Worm (Caenorhabditis elegans): Measurements from ENCODE around the gene txdc-9.
A peak's percentile ranks its signal among the peaks of the same experiment; 100 is the strongest.

The txdc-9 gene

DNA sequence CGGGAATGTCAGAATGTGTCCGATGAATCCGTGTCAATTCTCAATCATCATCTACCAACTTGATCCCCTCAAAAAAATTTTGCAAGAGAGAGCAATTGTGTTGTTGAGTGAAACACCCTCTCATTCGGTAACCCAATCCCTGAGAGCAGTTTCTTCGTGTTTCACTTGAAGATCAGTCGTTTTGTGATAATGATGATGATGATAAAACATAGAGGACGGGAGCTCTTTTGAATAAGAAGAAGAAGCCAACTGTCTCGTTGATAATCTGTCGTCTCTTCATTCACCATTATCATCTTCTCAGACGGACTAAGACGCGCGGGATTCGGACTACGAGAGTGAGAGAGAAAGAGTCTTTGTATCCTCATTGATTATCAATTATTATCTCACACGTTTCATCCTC is 26.9 kb upstream of the txdc-9 start:
- no peak for TF ChIP-seq T22C8.4 (GFP tag; IDR thresholded peaks at IDR 0.05)
- no peak for TF ChIP-seq klf-2 (GFP tag; conservative IDR thresholded peaks at IDR 0.05)
- no peak for TF ChIP-seq cog-1 (tag; optimal IDR thresholded peaks at IDR 0.05)
- TF ChIP-seq flt-1 (GFP tag; IDR thresholded peaks at IDR 0.05), result no peak
- no peak for TF ChIP-seq tab-1 (GFP tag; IDR thresholded peaks at IDR 0.05)
- TF ChIP-seq ref-1 (GFP tag; conservative IDR thresholded peaks at IDR 0.05), result no peak
- TF ChIP-seq ztf-29 (GFP tag; IDR thresholded peaks at IDR 0.05), result no peak
- no peak for TF ChIP-seq ztf-23 (GFP tag; IDR thresholded peaks at IDR 0.05)
- no peak for TF ChIP-seq med-1 (GFP tag; optimal IDR thresholded peaks at IDR 0.05; ENCODE audit: insufficient read depth)

ce11 chrIII:6406829-6407228 is 25.1 kb upstream of the txdc-9 start, which contains the start of gene let-756:
let-756 (plus strand) TSS chrIII:6407129.
- TF ChIP-seq T22C8.4 (GFP tag; IDR thresholded peaks at IDR 0.05), result no peak
- TF ChIP-seq flt-1 (GFP tag; IDR thresholded peaks at IDR 0.05), result no peak
- TF ChIP-seq klf-2 (GFP tag; conservative IDR thresholded peaks at IDR 0.05), result no peak
- TF ChIP-seq ref-1 (GFP tag; conservative IDR thresholded peaks at IDR 0.05), result no peak
- no peak for TF ChIP-seq cog-1 (tag; optimal IDR thresholded peaks at IDR 0.05)
- no peak for TF ChIP-seq ztf-23 (GFP tag; IDR thresholded peaks at IDR 0.05)
- TF ChIP-seq med-1 (GFP tag; optimal IDR thresholded peaks at IDR 0.05; ENCODE audit: insufficient read depth), result no peak
- TF ChIP-seq tab-1 (GFP tag; IDR thresholded peaks at IDR 0.05), result no peak
- no peak for TF ChIP-seq ztf-29 (GFP tag; IDR thresholded peaks at IDR 0.05)

ce11 chrIII:6411430-6411829 is 20.5 kb upstream of the txdc-9 start:
- TF ChIP-seq klf-2 (GFP tag; conservative IDR thresholded peaks at IDR 0.05), result no peak
- TF ChIP-seq ztf-29 (GFP tag; IDR thresholded peaks at IDR 0.05), result no peak
- no peak for TF ChIP-seq tab-1 (GFP tag; IDR thresholded peaks at IDR 0.05)
- no peak for TF ChIP-seq cog-1 (tag; optimal IDR thresholded peaks at IDR 0.05)
- no peak for TF ChIP-seq ztf-23 (GFP tag; IDR thresholded peaks at IDR 0.05)
- TF ChIP-seq ref-1 (GFP tag; conservative IDR thresholded peaks at IDR 0.05), result no peak
- no peak for TF ChIP-seq T22C8.4 (GFP tag; IDR thresholded peaks at IDR 0.05)
- no peak for TF ChIP-seq med-1 (GFP tag; optimal IDR thresholded peaks at IDR 0.05; ENCODE audit: insufficient read depth)
- TF ChIP-seq flt-1 (GFP tag; IDR thresholded peaks at IDR 0.05), result no peak

DNA sequence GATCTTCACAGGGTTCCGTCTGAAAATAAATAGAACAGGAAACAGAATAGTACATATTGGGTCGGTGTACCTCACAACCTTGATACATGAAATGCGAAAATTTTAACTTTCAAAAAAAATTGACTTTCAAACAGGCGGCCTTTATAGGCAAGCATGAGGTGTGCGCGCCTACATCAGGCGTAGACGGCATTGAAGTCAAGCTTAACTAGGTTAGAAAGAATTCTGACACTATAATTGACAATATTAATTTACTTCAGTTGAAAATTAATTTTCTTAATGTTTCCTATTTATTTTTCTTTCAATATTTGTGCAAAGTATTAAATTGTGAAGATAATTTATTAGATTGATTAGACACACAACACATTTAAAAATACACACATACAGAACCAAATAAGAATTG is 20.1 kb upstream of the txdc-9 start, which contains the start of gene C05D11.5:
C05D11.5 (minus strand) TSS at position 101 of the 400 bp plus-strand sequence.
- no peak for TF ChIP-seq med-1 (GFP tag; optimal IDR thresholded peaks at IDR 0.05; ENCODE audit: insufficient read depth)
- TF ChIP-seq tab-1 (GFP tag; IDR thresholded peaks at IDR 0.05), result no peak
- no peak for TF ChIP-seq ztf-29 (GFP tag; IDR thresholded peaks at IDR 0.05)
- no peak for TF ChIP-seq klf-2 (GFP tag; conservative IDR thresholded peaks at IDR 0.05)
- TF ChIP-seq ztf-23 (GFP tag; IDR thresholded peaks at IDR 0.05), result no peak
- no peak for TF ChIP-seq ref-1 (GFP tag; conservative IDR thresholded peaks at IDR 0.05)
- no peak for TF ChIP-seq T22C8.4 (GFP tag; IDR thresholded peaks at IDR 0.05)
- no peak for TF ChIP-seq cog-1 (tag; optimal IDR thresholded peaks at IDR 0.05)
- TF ChIP-seq flt-1 (GFP tag; IDR thresholded peaks at IDR 0.05), result no peak

DNA sequence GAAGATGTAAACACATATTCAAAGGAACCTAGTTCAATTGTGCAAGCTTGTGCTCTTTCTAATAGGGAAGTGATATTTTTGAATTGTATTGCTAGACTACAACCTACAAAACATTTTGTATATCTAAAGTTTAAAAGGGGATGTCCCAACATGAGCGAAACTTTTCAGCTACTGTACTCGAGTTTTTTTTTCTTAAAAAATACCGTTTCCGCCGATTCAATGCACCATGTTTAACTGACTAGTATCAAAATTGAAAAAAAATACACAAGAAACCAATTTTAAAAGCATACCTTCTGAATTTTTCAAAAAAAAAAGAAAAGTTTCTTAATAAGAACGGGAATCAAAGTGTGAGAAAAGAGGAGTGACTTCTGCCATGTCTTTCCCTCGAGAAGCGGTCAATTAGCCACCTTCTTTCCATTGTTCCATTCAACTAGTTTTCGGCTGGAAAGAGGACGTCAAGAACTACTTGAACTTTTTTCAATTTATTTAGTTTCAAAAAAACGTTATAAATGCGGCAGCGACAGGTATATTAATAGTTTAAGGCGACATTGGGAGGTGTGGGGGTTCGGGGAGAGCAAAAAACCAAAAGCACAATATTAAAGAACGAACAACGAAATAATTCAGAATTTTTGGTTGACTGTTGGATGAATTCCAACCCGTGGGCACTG is 16.5 kb upstream of the txdc-9 start, which contains the start of gene nas-4:
nas-4 (minus strand) TSS at position 351 of the 668 bp plus-strand sequence.
- no peak for TF ChIP-seq med-1 (GFP tag; optimal IDR thresholded peaks at IDR 0.05; ENCODE audit: insufficient read depth)
- no peak for TF ChIP-seq ztf-29 (GFP tag; IDR thresholded peaks at IDR 0.05)
- no peak for TF ChIP-seq ref-1 (GFP tag; conservative IDR thresholded peaks at IDR 0.05)
- no peak for TF ChIP-seq flt-1 (GFP tag; IDR thresholded peaks at IDR 0.05)

DNA sequence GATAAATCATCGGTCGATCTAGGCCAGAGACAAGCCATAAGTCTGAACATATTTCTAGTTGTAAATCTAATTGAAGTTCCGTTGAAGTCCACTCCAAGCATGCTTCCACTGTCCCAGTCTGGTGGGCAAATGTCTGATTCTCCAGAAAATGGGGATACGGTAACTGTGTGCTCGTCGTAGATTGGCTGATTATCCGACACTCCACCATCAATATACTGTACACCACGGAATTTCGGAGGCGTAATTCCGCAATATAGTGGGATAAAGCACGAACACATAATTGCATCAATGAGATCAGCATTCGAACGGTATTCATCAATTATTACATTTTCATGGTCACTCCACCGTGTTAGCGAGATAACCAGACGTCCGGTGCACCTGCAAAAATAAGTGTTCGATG is 13.7 kb upstream of the txdc-9 start:
- TF ChIP-seq ztf-29 (GFP tag; IDR thresholded peaks at IDR 0.05), result no peak

DNA sequence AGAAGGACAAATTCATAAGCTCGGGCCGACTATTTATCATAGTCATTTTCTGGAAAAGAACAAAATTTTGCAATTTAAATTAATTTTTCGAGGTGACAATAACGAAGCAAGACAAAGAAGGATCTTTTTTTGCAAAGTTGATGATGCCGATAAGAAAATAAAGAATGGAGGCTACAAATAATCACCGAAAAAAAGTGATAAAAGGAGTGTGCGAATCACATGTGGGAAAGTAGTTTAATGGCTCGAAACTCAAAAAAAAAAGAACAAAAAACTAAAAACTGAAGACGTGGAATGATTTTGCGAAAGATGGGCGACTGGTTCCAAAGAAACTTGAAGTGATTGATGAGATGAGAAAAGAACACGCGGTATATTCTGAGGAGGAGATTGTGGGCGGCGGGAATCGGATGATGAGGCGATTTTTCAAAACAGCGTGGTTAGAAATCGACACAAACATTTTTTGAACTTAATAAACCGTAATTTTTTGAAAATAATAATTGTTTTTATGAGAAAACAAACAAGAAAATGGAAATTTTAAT is 12.5 kb upstream of the txdc-9 start, which contains the start of gene atgl-1:
atgl-1 (minus strand) TSS at position 51 of the 536 bp plus-strand sequence.
- no peak for TF ChIP-seq ztf-23 (GFP tag; IDR thresholded peaks at IDR 0.05)
- no peak for TF ChIP-seq flt-1 (GFP tag; IDR thresholded peaks at IDR 0.05)
- no peak for TF ChIP-seq T22C8.4 (GFP tag; IDR thresholded peaks at IDR 0.05)
- TF ChIP-seq ref-1 (GFP tag; conservative IDR thresholded peaks at IDR 0.05), result no peak
- TF ChIP-seq cog-1 (tag; optimal IDR thresholded peaks at IDR 0.05), result no peak
- TF ChIP-seq med-1 (GFP tag; optimal IDR thresholded peaks at IDR 0.05; ENCODE audit: insufficient read depth), result no peak
- TF ChIP-seq ztf-29 (GFP tag; IDR thresholded peaks at IDR 0.05), result no peak
- TF ChIP-seq tab-1 (GFP tag; IDR thresholded peaks at IDR 0.05), result no peak
- TF ChIP-seq klf-2 (GFP tag; conservative IDR thresholded peaks at IDR 0.05), result no peak

DNA sequence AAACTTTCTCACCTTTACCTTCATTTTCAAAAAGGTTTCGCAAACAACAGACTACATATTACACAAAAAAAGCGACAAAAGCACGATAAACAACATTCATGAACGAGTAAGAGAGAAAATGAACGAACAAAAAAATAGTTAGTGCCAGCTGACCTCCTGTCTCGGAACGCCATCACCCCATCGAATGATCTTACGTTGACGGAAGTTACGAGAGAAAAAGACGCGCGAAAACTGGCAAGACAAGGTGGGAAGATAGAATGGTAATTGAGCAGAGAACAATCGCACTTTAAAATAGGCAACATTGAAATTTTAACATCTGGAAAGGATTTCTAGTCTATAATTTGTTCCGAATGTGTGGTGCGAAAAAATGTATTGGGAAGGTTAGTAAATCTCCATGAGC is 11.8 kb upstream of the txdc-9 start:
- no peak for TF ChIP-seq ztf-23 (GFP tag; IDR thresholded peaks at IDR 0.05)
- no peak for TF ChIP-seq klf-2 (GFP tag; conservative IDR thresholded peaks at IDR 0.05)
- TF ChIP-seq T22C8.4 (GFP tag; IDR thresholded peaks at IDR 0.05), result no peak
- no peak for TF ChIP-seq ztf-29 (GFP tag; IDR thresholded peaks at IDR 0.05)
- TF ChIP-seq cog-1 (tag; optimal IDR thresholded peaks at IDR 0.05), result no peak
- no peak for TF ChIP-seq ref-1 (GFP tag; conservative IDR thresholded peaks at IDR 0.05)
- no peak for TF ChIP-seq med-1 (GFP tag; optimal IDR thresholded peaks at IDR 0.05; ENCODE audit: insufficient read depth)
- no peak for TF ChIP-seq flt-1 (GFP tag; IDR thresholded peaks at IDR 0.05)
- no peak for TF ChIP-seq tab-1 (GFP tag; IDR thresholded peaks at IDR 0.05)

DNA sequence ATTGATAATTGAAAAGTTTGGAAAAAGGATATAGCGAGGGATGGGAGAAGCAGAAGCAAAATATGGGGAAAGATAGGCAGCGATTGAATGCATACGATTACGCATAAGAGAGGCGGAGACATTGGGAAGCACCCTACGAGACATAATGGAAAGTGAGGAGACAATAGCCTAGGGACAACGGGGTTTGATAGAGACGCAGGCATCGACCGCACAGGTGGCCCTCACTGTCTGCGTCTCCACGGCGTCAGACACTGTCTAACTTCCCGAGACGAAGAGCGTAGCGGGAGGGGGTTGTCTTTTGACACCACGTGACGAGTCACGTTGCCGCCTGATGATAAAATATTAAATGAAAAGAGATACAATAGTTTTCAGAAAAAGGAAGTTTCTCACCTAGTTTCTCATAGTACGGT is 11.0 kb upstream of the txdc-9 start:
- TF ChIP-seq flt-1 (GFP tag; IDR thresholded peaks at IDR 0.05), result 0 out of 2 replicates have a peak, but pooled peaks have one; percentile 8
- peak; percentile 39; the same call in 1 of the 2 replicates for TF ChIP-seq ztf-29 (GFP tag; IDR thresholded peaks at IDR 0.05)
- TF ChIP-seq tab-1 (GFP tag; IDR thresholded peaks at IDR 0.05), result no peak
- no peak for TF ChIP-seq ztf-23 (GFP tag; IDR thresholded peaks at IDR 0.05)
- TF ChIP-seq cog-1 (tag; optimal IDR thresholded peaks at IDR 0.05), result peak; percentile 33
- TF ChIP-seq klf-2 (GFP tag; conservative IDR thresholded peaks at IDR 0.05), result no peak
- no peak for TF ChIP-seq T22C8.4 (GFP tag; IDR thresholded peaks at IDR 0.05)
- no peak for TF ChIP-seq med-1 (GFP tag; optimal IDR thresholded peaks at IDR 0.05; ENCODE audit: insufficient read depth)
- TF ChIP-seq ref-1 (GFP tag; conservative IDR thresholded peaks at IDR 0.05), result no peak
